Worm (Caenorhabditis elegans): ENCODE results near the gene F13A2.2.

ce11 chrV:4370515-4370914 is 13.9 kb downstream of the F13A2.2 start:
- TF ChIP-seq pha-4 (tag; optimal IDR thresholded peaks at IDR 0.05), result no peak
- TF ChIP-seq unc-62 (GFP tag; optimal IDR thresholded peaks at IDR 0.05), result no peak
